Worm (Caenorhabditis elegans) whole organism, L4/young adult: Measurements from ENCODE around the gene col-39.

Experiments used
- W03F9.2 ChIP-seq: fragments of 150-350 bp; optimal IDR thresholded peaks from 2 replicates; lab custom pipeline; 2014; ENCODE audit warnings: missing biosample characterization, missing genetic modification characterization
- him-1 ChIP-seq: sonication (generic microtip); optimal IDR thresholded peaks from 2 replicates; lab custom pipeline; 2016; ENCODE audit warnings: missing genotype, missing genetic modification reagents, missing genetic modification characterization, missing compliant biosample characterization

DNA sequence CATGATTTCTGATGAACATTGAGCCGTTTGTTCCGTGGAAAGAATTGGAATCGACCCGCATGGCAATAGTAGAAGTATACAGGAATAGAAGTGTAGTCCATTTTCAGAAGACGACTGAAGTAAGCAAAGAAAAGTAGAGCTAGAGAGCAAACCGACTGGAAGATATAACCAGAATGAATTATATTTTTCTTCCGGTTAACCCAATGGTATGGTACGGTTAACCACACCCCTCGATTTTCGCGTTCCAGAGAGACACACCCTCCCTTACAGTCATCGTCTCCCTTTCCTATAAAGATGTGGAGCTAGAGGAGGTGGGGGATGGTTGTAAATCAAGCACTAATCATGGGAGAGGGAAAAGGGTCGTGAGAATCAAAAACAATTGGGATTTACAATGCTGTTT is 18.4 kb downstream of the col-39 start, which contains the start of gene C09G5.14:
- TF ChIP-seq him-1 (tag; lab: Kevin White, UChicago) (no peak), W03F9.2 (tag; lab: Kevin White, UChicago) (no peak)
